Worm (Caenorhabditis elegans) whole organism, L4 larva: ENCODE results near the gene T08G5.1.

Experiments
- ceh-44 ChIP-seq: fragments of 200-800 bp; sonication (Bioruptor generic); IDR thresholded peaks from 2 replicates; pipeline ENCODE4 v1.3.6; 2022; ENCODE audit warnings: missing genetic modification reagents, missing genetic modification characterization, missing compliant biosample characterization
- dmd-6 ChIP-seq: fragments of 200-800 bp; sonication (Bioruptor generic); IDR thresholded peaks from 2 replicates; pipeline ENCODE4 v1.3.6; 2022; ENCODE audit warnings: missing genetic modification reagents, missing genetic modification characterization, missing compliant biosample characterization
- mdl-1 ChIP-seq, 2 experiments: fragments of 150-350 bp in 1 of 2; sonication (generic microtip) in 1 of 2; optimal IDR thresholded peaks; 2 replicates each; lab custom pipeline; 2014 to 2017; ENCODE audit warnings: missing biosample characterization in 2 of 2, missing genetic modification characterization in 2 of 2

- no peak for TF ChIP-seq mdl-1 (tag; optimal IDR thresholded peaks at IDR 0.05; lab: Kevin White, UChicago)
- TF ChIP-seq ceh-44 (GFP tag; lab: Robert Waterston, UW), result no peak
- no peak for TF ChIP-seq dmd-6 (GFP tag; lab: Robert Waterston, UW)
Observed at ce11 chrV:13992485-13992884, 26.1 kb upstream of the T08G5.1 start, which contains the start of gene droe-4.
